Fruit fly (Drosophila melanogaster): ENCODE data around the gene fu.

Gene fu

DNA sequence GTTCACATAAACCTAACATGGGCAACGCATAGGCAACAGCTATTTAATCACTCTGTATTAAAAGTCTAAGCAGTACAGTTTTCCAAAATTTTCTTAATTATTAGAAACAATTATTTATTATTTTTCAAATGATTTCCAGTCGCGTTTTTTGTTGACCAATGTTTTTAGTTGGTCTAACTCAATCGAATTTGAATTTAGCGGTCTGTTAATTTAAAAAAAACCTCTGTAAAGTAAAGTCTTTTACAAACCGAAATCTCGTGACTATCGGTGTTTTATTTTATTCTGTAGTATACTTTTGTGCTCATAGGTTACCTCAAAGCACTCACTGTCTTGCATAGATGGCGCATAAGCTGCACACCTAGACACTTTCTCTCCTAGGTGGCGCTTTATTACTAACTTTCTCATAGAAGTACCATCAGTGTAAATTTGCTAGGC lies 22.4 kb upstream of the fu start (continued):
- no peak for TF ChIP-seq CG11723 (GFP tag; optimal IDR thresholded peaks at IDR 0.05)
- no peak for TF ChIP-seq CG14667 (GFP tag; IDR thresholded peaks at IDR 0.05)
- TF ChIP-seq zen (tag; optimal IDR thresholded peaks at IDR 0.05) = no peak
- no peak for TF ChIP-seq Ravus (GFP tag; IDR thresholded peaks at IDR 0.05)
- peak; percentile 55 for TF ChIP-seq Sry-δ (GFP tag; optimal IDR thresholded peaks at IDR 0.05)
- TF ChIP-seq fd64A (GFP tag; optimal IDR thresholded peaks at IDR 0.05) = no peak
- no peak for TF ChIP-seq danr (GFP tag; IDR thresholded peaks at IDR 0.05)
- no peak for TF ChIP-seq prd (optimal IDR thresholded peaks at IDR 0.05)
- TF ChIP-seq prd (GFP tag; IDR thresholded peaks at IDR 0.05) = no peak
- peak; percentile 42 for TF ChIP-seq CG13894 (tag; optimal IDR thresholded peaks at IDR 0.05)
- TF ChIP-seq psq (GFP tag; optimal IDR thresholded peaks at IDR 0.05) = no peak
- peak; percentile 49 for TF ChIP-seq Antp (GFP tag; optimal IDR thresholded peaks at IDR 0.05)
- no peak for TF ChIP-seq CG18476 (GFP tag; optimal IDR thresholded peaks at IDR 0.05)
- TF ChIP-seq MBD-R2 (GFP tag; IDR thresholded peaks at IDR 0.05) = no peak
- TF ChIP-seq Adf1 (GFP tag; IDR thresholded peaks at IDR 0.05) = no peak
- TF ChIP-seq CG16779 (GFP tag; IDR thresholded peaks at IDR 0.05) = no peak
- TF ChIP-seq Dad (GFP tag; optimal IDR thresholded peaks at IDR 0.05) = peak; percentile 37
- no peak for TF ChIP-seq zfh1 (GFP tag; IDR thresholded peaks at IDR 0.05)
- no peak for TF ChIP-seq B-H2 (GFP tag; optimal IDR thresholded peaks at IDR 0.05)
- TF ChIP-seq gfzf (GFP tag; optimal IDR thresholded peaks at IDR 0.05) = peak; percentile 3
- TF ChIP-seq Myb (GFP tag; optimal IDR thresholded peaks at IDR 0.05) = peak; percentile 75
- no peak for TF ChIP-seq Gsc (GFP tag; IDR thresholded peaks at IDR 0.05)
- no peak for TF ChIP-seq CG12744 (GFP tag; optimal IDR thresholded peaks at IDR 0.05)
- TF ChIP-seq CG14965 (GFP tag; optimal IDR thresholded peaks at IDR 0.05; ENCODE audit: borderline replicate concordance) = no peak
- TF ChIP-seq pum (GFP tag; optimal IDR thresholded peaks at IDR 0.05) = peak; percentile 26
- no peak for TF ChIP-seq CG18599 (GFP tag; optimal IDR thresholded peaks at IDR 0.05)
- TF ChIP-seq CG5180 (GFP tag; optimal IDR thresholded peaks at IDR 0.05) = no peak
- TF ChIP-seq dmrt99B (tag; optimal IDR thresholded peaks at IDR 0.05) = no peak
- peak; percentile 15 for TF ChIP-seq CG10654 (GFP tag; optimal IDR thresholded peaks at IDR 0.05)
- TF ChIP-seq CG32532 (GFP tag; IDR thresholded peaks at IDR 0.05) = peak; percentile 74
- TF ChIP-seq schlank (tag; optimal IDR thresholded peaks at IDR 0.05) = no peak
- TF ChIP-seq CG3065 (GFP tag; optimal IDR thresholded peaks at IDR 0.05) = no peak
- TF ChIP-seq CG30403 (GFP tag; optimal IDR thresholded peaks at IDR 0.05) = peak; percentile 58
- TF ChIP-seq CG9876 (GFP tag; optimal IDR thresholded peaks at IDR 0.05) = peak; percentile 21
- TF ChIP-seq CG11696 (GFP tag; IDR thresholded peaks at IDR 0.05) = no peak; the same call in 1 of the 2 replicates
- no peak for TF ChIP-seq ewg (GFP tag; optimal IDR thresholded peaks at IDR 0.05)
- no peak for TF ChIP-seq CG8388 (GFP tag; optimal IDR thresholded peaks at IDR 0.05)
- no peak for TF ChIP-seq nerfin-1 (tag; optimal IDR thresholded peaks at IDR 0.05)
- peak; percentile 15 for TF ChIP-seq CG13775 (GFP tag; optimal IDR thresholded peaks at IDR 0.05)
- TF ChIP-seq CG17568 (GFP tag; optimal IDR thresholded peaks at IDR 0.05) = no peak
- peak; percentile 48 for TF ChIP-seq Ets97D (GFP tag; optimal IDR thresholded peaks at IDR 0.05)
- TF ChIP-seq CG15269 (tag; optimal IDR thresholded peaks at IDR 0.05) = peak; percentile 18
- TF ChIP-seq ATbp (GFP tag; optimal IDR thresholded peaks at IDR 0.05) = no peak
- no peak for TF ChIP-seq luna (GFP tag; optimal IDR thresholded peaks at IDR 0.05)
- TF ChIP-seq otp (GFP tag; IDR thresholded peaks at IDR 0.05) = 0 out of 3 replicates have a peak, but pooled peaks have one; percentile 12
- TF ChIP-seq nau (GFP tag; optimal IDR thresholded peaks at IDR 0.05) = no peak
- no peak for TF ChIP-seq CG6654 (GFP tag; optimal IDR thresholded peaks at IDR 0.05)
- no peak for TF ChIP-seq CG17359 (tag; optimal IDR thresholded peaks at IDR 0.05)
- TF ChIP-seq Dbx (GFP tag; IDR thresholded peaks at IDR 0.05) = peak; percentile 57; the same call in 2 of the 3 replicates
- TF ChIP-seq CG5245 (GFP tag; optimal IDR thresholded peaks at IDR 0.05) = peak; percentile 52
- no peak for TF ChIP-seq CG7786 (GFP tag; optimal IDR thresholded peaks at IDR 0.05)
- peak; percentile 98 for TF ChIP-seq CTCF (GFP tag; optimal IDR thresholded peaks at IDR 0.05)
